Fruit fly (Drosophila melanogaster): Measurements from ENCODE around the gene CG9121.

Gene CG9121

DNA sequence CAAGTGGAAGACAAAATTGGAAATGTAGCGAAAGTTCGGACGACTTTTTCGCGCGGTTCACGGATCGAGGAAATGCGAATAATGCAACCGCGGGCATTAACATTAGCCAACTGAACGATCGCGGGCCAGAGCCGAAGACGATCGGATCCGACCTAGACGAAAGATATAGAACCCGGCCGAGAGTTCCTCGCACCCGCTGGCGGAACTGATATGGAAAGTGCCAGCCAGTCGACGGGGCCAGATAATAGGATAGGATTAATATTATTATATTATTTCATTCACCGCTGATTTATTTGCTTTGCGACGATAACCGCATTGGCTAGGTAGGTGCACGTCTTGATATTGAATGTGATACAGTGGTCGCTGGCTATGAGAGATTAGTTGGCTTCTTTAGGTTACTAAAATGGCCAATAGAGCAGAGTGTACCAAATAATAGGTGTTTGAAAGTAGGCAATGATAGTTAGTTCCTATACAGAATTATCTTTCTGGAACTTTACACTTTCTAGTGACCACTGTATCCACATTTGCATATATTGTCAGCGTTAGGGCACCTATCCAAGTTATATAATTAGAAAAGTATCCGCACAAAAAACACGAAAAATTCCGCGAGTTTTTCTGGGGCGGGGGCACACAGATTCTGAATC is 51.4 kb downstream of the CG9121 start (continued):
- TF ChIP-seq mld (GFP tag; IDR thresholded peaks at IDR 0.05; ENCODE audit: partially characterized antibody), result no peak
- TF ChIP-seq bcd (GFP tag; optimal IDR thresholded peaks at IDR 0.05), result peak; percentile 74
- 0 out of 2 replicates have a peak, but pooled peaks have one; percentile 25 for TF ChIP-seq dimm (GFP tag; IDR thresholded peaks at IDR 0.05)
- no peak for TF ChIP-seq psq (GFP tag; optimal IDR thresholded peaks at IDR 0.05)
- TF ChIP-seq HLH54F (GFP tag; optimal IDR thresholded peaks at IDR 0.05), result peak; percentile 64
- TF ChIP-seq seq (GFP tag; IDR thresholded peaks at IDR 0.05), result peak; percentile 44; the same call in 1 of the 2 replicates
- peak; percentile 41 for TF ChIP-seq caup (GFP tag; optimal IDR thresholded peaks at IDR 0.05; ENCODE audit: severe bottlenecking)
- TF ChIP-seq B-H2 (GFP tag; optimal IDR thresholded peaks at IDR 0.05), result peak; percentile 13
- TF ChIP-seq bsh (GFP tag; optimal IDR thresholded peaks at IDR 0.05), result peak; percentile 18 to 74
- TF ChIP-seq CG6175 (GFP tag; IDR thresholded peaks at IDR 0.05), result 0 out of 3 replicates have a peak, but pooled peaks have one; percentile 48
- no peak for TF ChIP-seq CG10543 (GFP tag; optimal IDR thresholded peaks at IDR 0.05)
- peak; percentile 41 for TF ChIP-seq odd (GFP tag; optimal IDR thresholded peaks at IDR 0.05)
- TF ChIP-seq corto (GFP tag; optimal IDR thresholded peaks at IDR 0.05), result peak; percentile 40
- TF ChIP-seq Dip3 (GFP tag; optimal IDR thresholded peaks at IDR 0.05), result peak; percentile 62
- TF ChIP-seq CG6854 (GFP tag; optimal IDR thresholded peaks at IDR 0.05), result peak; percentile 36
- peak; percentile 40 for TF ChIP-seq Ssrp (tag; optimal IDR thresholded peaks at IDR 0.05)
- no peak for TF ChIP-seq cas (GFP tag; IDR thresholded peaks at IDR 0.05)
- TF ChIP-seq MTF-1 (GFP tag; optimal IDR thresholded peaks at IDR 0.05; ENCODE audit: borderline replicate concordance), result peak; percentile 67
- peak; percentile 33 for TF ChIP-seq CG8281 (tag; optimal IDR thresholded peaks at IDR 0.05)
- TF ChIP-seq amos (GFP tag; IDR thresholded peaks at IDR 0.05; ENCODE audit: partially characterized antibody), result no peak
- peak; percentile 63 for TF ChIP-seq CG7372 (GFP tag; IDR thresholded peaks at IDR 0.05)
- TF ChIP-seq Adf1 (GFP tag; IDR thresholded peaks at IDR 0.05), result no peak
- TF ChIP-seq Xrp1 (GFP tag; IDR thresholded peaks at IDR 0.05), result peak; percentile 73
- no peak for TF ChIP-seq hb (GFP tag; IDR thresholded peaks at IDR 0.05; ENCODE audit: partially characterized antibody)
- no peak for TF ChIP-seq CG42726 (GFP tag; IDR thresholded peaks at IDR 0.05; ENCODE audit: partially characterized antibody)
- TF ChIP-seq CG17912 (GFP tag; optimal IDR thresholded peaks at IDR 0.05), result no peak
- TF ChIP-seq ab (GFP tag; optimal IDR thresholded peaks at IDR 0.05), result no peak
- TF ChIP-seq CG12299 (tag; optimal IDR thresholded peaks at IDR 0.05), result no peak
- TF ChIP-seq CG32772 (GFP tag; IDR thresholded peaks at IDR 0.05), result peak; percentile 49
- TF ChIP-seq Gsc (GFP tag; IDR thresholded peaks at IDR 0.05), result 0 out of 2 replicates have a peak, but pooled peaks have one; percentile 33
- peak; percentile 42 for TF ChIP-seq CG8924 (tag; optimal IDR thresholded peaks at IDR 0.05)
- peak; percentile 40 for TF ChIP-seq CG12942 (GFP tag; optimal IDR thresholded peaks at IDR 0.05)
- no peak for TF ChIP-seq Atf3 (GFP tag; optimal IDR thresholded peaks at IDR 0.05)
- TF ChIP-seq CG14667 (GFP tag; IDR thresholded peaks at IDR 0.05), result peak; percentile 65
- TF ChIP-seq Bteb2 (GFP tag; optimal IDR thresholded peaks at IDR 0.05), result peak; percentile 54
- TF ChIP-seq CG17186 (GFP tag; optimal IDR thresholded peaks at IDR 0.05), result no peak
- TF ChIP-seq disco-r (GFP tag; optimal IDR thresholded peaks at IDR 0.05), result no peak
- TF ChIP-seq CG8290 (GFP tag; optimal IDR thresholded peaks at IDR 0.05), result no peak
- TF ChIP-seq CG8290 (tag; optimal IDR thresholded peaks at IDR 0.05), result peak; percentile 75 to 90
- TF ChIP-seq Myb (GFP tag; optimal IDR thresholded peaks at IDR 0.05), result peak; percentile 30
- TF ChIP-seq dpn (GFP tag; optimal IDR thresholded peaks at IDR 0.05), result peak; percentile 67 to 75
- TF ChIP-seq CG1602 (GFP tag; optimal IDR thresholded peaks at IDR 0.05), result no peak
- TF ChIP-seq Tbp (GFP tag; optimal IDR thresholded peaks at IDR 0.05), result no peak
- TF ChIP-seq dati (GFP tag; IDR thresholded peaks at IDR 0.05), result 0 out of 2 replicates have a peak, but pooled peaks have one; percentile 49
- TF ChIP-seq CG10959 (GFP tag; IDR thresholded peaks at IDR 0.05), result peak; percentile 67
- no peak for TF ChIP-seq CG10565 (GFP tag; optimal IDR thresholded peaks at IDR 0.05)
- peak; percentile 75 for TF ChIP-seq btn (GFP tag; optimal IDR thresholded peaks at IDR 0.05)
- TF ChIP-seq Atf-2 (GFP tag; optimal IDR thresholded peaks at IDR 0.05), result peak; percentile 23
- TF ChIP-seq E2f1 (GFP tag; IDR thresholded peaks at IDR 0.05), result peak; percentile 60
- TF ChIP-seq CTCF (GFP tag; optimal IDR thresholded peaks at IDR 0.05), result peak; percentile 26
- peak; percentile 42 for TF ChIP-seq CG18764 (GFP tag; optimal IDR thresholded peaks at IDR 0.05)

Measured in whole organism, embryonic.